Fruit fly (Drosophila melanogaster) whole organism, embryonic: ENCODE results near the gene CG16984.

Source experiments
- ATbp ChIP-seq: fragments of 200-800 bp; sonication (Bioruptor generic); optimal IDR thresholded peaks from 2 replicates; lab custom pipeline; 2017; ENCODE audit warnings: missing biosample characterization, mild to moderate bottlenecking, missing genetic modification characterization, missing genetic modification reagents
- BtbVII ChIP-seq: fragments of 200-800 bp; sonication (Bioruptor generic); optimal IDR thresholded peaks from 3 replicates; lab custom pipeline; 2017; ENCODE audit warnings: missing biosample characterization, mild to moderate bottlenecking, missing genetic modification characterization
- CG10274 ChIP-seq: fragments of 200-800 bp; sonication (Bioruptor generic); optimal IDR thresholded peaks from 3 replicates; lab custom pipeline; 2017; ENCODE audit warnings: missing biosample characterization, mild to moderate bottlenecking, missing genetic modification characterization
- CG10366 ChIP-seq: fragments of 200-800 bp; sonication (Bioruptor generic); IDR thresholded peaks from 2 replicates; pipeline ENCODE4 v1.3.6; 2022; ENCODE audit warnings: missing biosample characterization, missing genetic modification characterization
- CG1233 ChIP-seq: fragments of 200-800 bp; sonication (Bioruptor generic); optimal IDR thresholded peaks from 4 replicates; lab custom pipeline; 2018; ENCODE audit warnings: missing biosample characterization, mild to moderate bottlenecking, missing genetic modification characterization
- CG13296 ChIP-seq: fragments of 200-800 bp; sonication (Bioruptor generic); optimal IDR thresholded peaks from 3 replicates; lab custom pipeline; 2018; ENCODE audit warnings: missing biosample characterization, mild to moderate bottlenecking, missing genetic modification characterization
- CG13424 ChIP-seq: fragments of 200-800 bp; sonication (Bioruptor generic); optimal IDR thresholded peaks from 2 replicates; lab custom pipeline; 2019; ENCODE audit warnings: missing biosample characterization, mild to moderate bottlenecking, missing genetic modification characterization, moderate library complexity
- CG14441 ChIP-seq: fragments of 200-800 bp; sonication (Bioruptor generic); IDR thresholded peaks from 2 replicates; pipeline ENCODE4 v1.3.6; 2022; ENCODE audit warnings: missing biosample characterization, missing genetic modification characterization
- CG14965 ChIP-seq: fragments of 200-800 bp; sonication (Bioruptor generic); optimal IDR thresholded peaks from 2 replicates; lab custom pipeline; 2016; ENCODE audit warnings: missing biosample characterization, missing genetic modification characterization, borderline replicate concordance
- CG15601 ChIP-seq: fragments of 200-800 bp; sonication (Bioruptor generic); optimal IDR thresholded peaks from 3 replicates; lab custom pipeline; 2019; ENCODE audit warnings: missing biosample characterization, mild to moderate bottlenecking, missing genetic modification characterization, moderate library complexity
- CG16863 ChIP-seq: fragments of 200-800 bp; sonication (Bioruptor generic); optimal IDR thresholded peaks from 3 replicates; lab custom pipeline; 2016; ENCODE audit warnings: missing biosample characterization, missing genetic modification characterization
- CG17186 ChIP-seq: fragments of 200-800 bp; sonication (Bioruptor generic); optimal IDR thresholded peaks from 3 replicates; lab custom pipeline; 2017; ENCODE audit warnings: missing biosample characterization, missing genetic modification reagents, missing genetic modification characterization
- CG17829 ChIP-seq: fragments of 200-800 bp; optimal IDR thresholded peaks from 2 replicates; lab custom pipeline; 2019; ENCODE audit warnings: missing biosample characterization, mild to moderate bottlenecking, missing genetic modification characterization, moderate library complexity
- CG3065 ChIP-seq: fragments of 200-800 bp; sonication (Bioruptor generic); optimal IDR thresholded peaks from 2 replicates; lab custom pipeline; 2016; ENCODE audit warnings: missing biosample characterization, missing genetic modification characterization
- CG31388 ChIP-seq: fragments of 200-800 bp; sonication (Bioruptor generic); optimal IDR thresholded peaks from 2 replicates; lab custom pipeline; 2016; ENCODE audit warnings: missing biosample characterization, missing genetic modification characterization
- CG31441 ChIP-seq: fragments of 200-800 bp; sonication (Bioruptor generic); IDR thresholded peaks from 2 replicates; pipeline ENCODE4 v1.3.6; 2022; ENCODE audit warnings: missing biosample characterization, missing genetic modification characterization
- CG33213 ChIP-seq: fragments of 200-800 bp; sonication (Bioruptor generic); optimal IDR thresholded peaks from 3 replicates; lab custom pipeline; 2016; ENCODE audit warnings: missing biosample characterization, missing genetic modification characterization
- CG4360 ChIP-seq: fragments of 200-800 bp; sonication (Bioruptor generic); IDR thresholded peaks from 2 replicates; pipeline ENCODE4 v1.3.6; 2022; ENCODE audit warnings: missing biosample characterization, missing genetic modification characterization
- CG43689 ChIP-seq: fragments of 200-800 bp; sonication (Bioruptor generic); IDR thresholded peaks from 2 replicates; pipeline ENCODE4 v1.3.6; 2022; ENCODE audit warnings: missing biosample characterization, missing genetic modification characterization
- CG5953 ChIP-seq: fragments of 200-800 bp; sonication (Bioruptor generic); IDR thresholded peaks from 2 replicates; pipeline ENCODE4 v1.3.6; 2022; ENCODE audit warnings: missing biosample characterization, missing genetic modification characterization
- CG6813 ChIP-seq: fragments of 200-800 bp; sonication (Bioruptor generic); optimal IDR thresholded peaks from 2 replicates; lab custom pipeline; 2017; ENCODE audit warnings: missing biosample characterization, missing genetic modification characterization, mild to moderate bottlenecking, moderate library complexity, missing genetic modification reagents
- CG7786 ChIP-seq: fragments of 200-800 bp; sonication (Bioruptor generic); optimal IDR thresholded peaks from 2 replicates; lab custom pipeline; 2016; ENCODE audit warnings: missing biosample characterization, missing genetic modification characterization
- CG8089 ChIP-seq: fragments of 200-800 bp; sonication (Bioruptor generic); optimal IDR thresholded peaks from 3 replicates; lab custom pipeline; 2016; ENCODE audit warnings: missing biosample characterization, missing genetic modification characterization
- CG8388 ChIP-seq: fragments of 200-800 bp; sonication (Bioruptor generic); optimal IDR thresholded peaks from 2 replicates; lab custom pipeline; 2019; ENCODE audit warnings: missing biosample characterization, mild to moderate bottlenecking, missing genetic modification characterization, moderate library complexity
- Dfd ChIP-seq, 2 experiments: fragments of >200 bp; optimal IDR thresholded peaks; 2 replicates each; lab custom pipeline; 2017; ENCODE audit warnings: missing biosample characterization in 2 of 2, missing genetic modification characterization in 2 of 2
- Elba2 ChIP-seq: fragments of 200-800 bp; sonication (Bioruptor generic); optimal IDR thresholded peaks from 3 replicates; lab custom pipeline; 2016; ENCODE audit warnings: missing biosample characterization, missing genetic modification characterization
- H15 ChIP-seq: fragments of 200-800 bp; sonication (Bioruptor generic); IDR thresholded peaks from 3 replicates; pipeline ENCODE4 v1.3.6; 2022; ENCODE audit warnings: missing biosample characterization, missing genetic modification characterization
- HLH54F ChIP-seq: fragments of 200-800 bp; sonication (Bioruptor generic); optimal IDR thresholded peaks from 3 replicates; lab custom pipeline; 2016; ENCODE audit warnings: missing biosample characterization, missing genetic modification characterization
- Hmr ChIP-seq: fragments of 200-800 bp; sonication (Bioruptor generic); optimal IDR thresholded peaks from 3 replicates; lab custom pipeline; 2017; ENCODE audit warnings: mild to moderate bottlenecking, missing biosample characterization, missing genetic modification reagents, missing genetic modification characterization
- Hr51 ChIP-seq, 2 experiments: fragments of 200-800 bp; sonication (Bioruptor generic); optimal IDR thresholded peaks; 2 replicates in 1 of 2; 3 replicates in 1 of 2; lab custom pipeline; 2016 to 2018; ENCODE audit warnings: missing biosample characterization in 2 of 2, missing genetic modification characterization in 2 of 2, mild to moderate bottlenecking in 1 of 2, moderate library complexity in 1 of 2
- Scr ChIP-seq: fragments of 200-800 bp; sonication (Bioruptor generic); IDR thresholded peaks from 2 replicates; pipeline ENCODE4 v1.3.6; 2022; ENCODE audit warnings: missing biosample characterization, missing genetic modification characterization; ENCODE audit not compliant: partially characterized antibody
- ara ChIP-seq: fragments of 200-800 bp; sonication (Bioruptor generic); IDR thresholded peaks from 2 replicates; pipeline ENCODE4 v1.3.6; 2022; ENCODE audit warnings: missing biosample characterization, missing genetic modification characterization
- br ChIP-seq: fragments of >200 bp; optimal IDR thresholded peaks from 2 replicates; lab custom pipeline; 2017
- croc ChIP-seq: fragments of 200-800 bp; sonication (Bioruptor generic); conservative IDR thresholded peaks from 3 replicates; pipeline ENCODE4 v1.3.6; 2022; ENCODE audit warnings: missing biosample characterization, missing genetic modification characterization
- danr ChIP-seq: fragments of 200-800 bp; sonication (Bioruptor generic); IDR thresholded peaks from 2 replicates; pipeline ENCODE4 v1.3.6; 2022; ENCODE audit warnings: missing biosample characterization, missing genetic modification characterization
- dysf ChIP-seq: fragments of 200-800 bp; sonication (Bioruptor generic); IDR thresholded peaks from 3 replicates; pipeline ENCODE4 v1.3.6; 2022; ENCODE audit warnings: missing biosample characterization, missing genetic modification characterization
- eyg ChIP-seq: fragments of 200-800 bp; sonication (Bioruptor generic); optimal IDR thresholded peaks from 3 replicates; lab custom pipeline; 2016; ENCODE audit warnings: missing biosample characterization, missing genetic modification characterization
- ftz-f1 ChIP-seq: fragments of 200-800 bp; sonication (Bioruptor generic); optimal IDR thresholded peaks from 2 replicates; lab custom pipeline; 2016; ENCODE audit warnings: missing biosample characterization, missing genetic modification characterization
- gem ChIP-seq: fragments of 200-800 bp; sonication (Bioruptor generic); optimal IDR thresholded peaks from 2 replicates; lab custom pipeline; 2019; ENCODE audit warnings: missing biosample characterization, mild to moderate bottlenecking, missing genetic modification characterization, moderate library complexity
- hb ChIP-seq: fragments of 200-800 bp; sonication (Bioruptor generic); IDR thresholded peaks from 3 replicates; pipeline ENCODE4 v1.3.6; 2022; ENCODE audit warnings: missing biosample characterization, missing genetic modification characterization; ENCODE audit not compliant: partially characterized antibody
- maf-S ChIP-seq: fragments of 200-800 bp; sonication (Bioruptor generic); optimal IDR thresholded peaks from 2 replicates; lab custom pipeline; 2016; ENCODE audit warnings: missing biosample characterization, missing genetic modification characterization
- pho ChIP-seq: fragments of 200-800 bp; sonication (Bioruptor generic); optimal IDR thresholded peaks from 2 replicates; lab custom pipeline; 2016; ENCODE audit warnings: missing biosample characterization, missing genetic modification characterization
- pros ChIP-seq: fragments of 200-800 bp; sonication (Bioruptor generic); optimal IDR thresholded peaks from 3 replicates; lab custom pipeline; 2019; ENCODE audit warnings: missing biosample characterization, mild to moderate bottlenecking, missing genetic modification characterization, moderate library complexity
- pum ChIP-seq: fragments of 200-800 bp; sonication (Bioruptor generic); optimal IDR thresholded peaks from 2 replicates; lab custom pipeline; 2016; ENCODE audit warnings: missing biosample characterization, missing genetic modification characterization
- repo ChIP-seq: fragments of 200-800 bp; sonication (Bioruptor generic); optimal IDR thresholded peaks from 2 replicates; lab custom pipeline; 2016; ENCODE audit warnings: missing biosample characterization, missing genetic modification characterization
- scrt ChIP-seq: fragments of 200-800 bp; sonication (Bioruptor generic); optimal IDR thresholded peaks from 2 replicates; lab custom pipeline; 2018; ENCODE audit warnings: missing biosample characterization, mild to moderate bottlenecking, missing genetic modification characterization, moderate library complexity
- shn ChIP-seq: fragments of 200-800 bp; sonication (Bioruptor generic); optimal IDR thresholded peaks from 3 replicates; lab custom pipeline; 2016; ENCODE audit warnings: missing biosample characterization, missing genetic modification characterization
- so ChIP-seq: fragments of 200-800 bp; sonication (Bioruptor generic); IDR thresholded peaks from 3 replicates; pipeline ENCODE4 v1.3.6; 2022; ENCODE audit warnings: missing biosample characterization, missing genetic modification characterization
- tna ChIP-seq: fragments of 200-800 bp; sonication (Bioruptor generic); IDR thresholded peaks from 2 replicates; pipeline ENCODE4 v1.3.6; 2022; ENCODE audit warnings: missing biosample characterization, missing genetic modification characterization; ENCODE audit not compliant: partially characterized antibody
- tx ChIP-seq: fragments of 200-800 bp; sonication (Bioruptor generic); optimal IDR thresholded peaks from 2 replicates; lab custom pipeline; 2016; ENCODE audit warnings: missing biosample characterization, missing genetic modification characterization

Gene CG16984

dm6 chr3L:2552116-2552843, 43.3 kb upstream of the CG16984 start (continued):
- peak; percentile 47; the same call in 1 of the 2 replicates for TF ChIP-seq CG4360 (GFP tag; lab: Robert Waterston, UW)
- TF ChIP-seq CG16863 (GFP tag; lab: Kevin White, UChicago) = peak; percentile 66
- TF ChIP-seq CG14965 (GFP tag; lab: Kevin White, UChicago) = no peak
- peak; percentile 62 for TF ChIP-seq CG6813 (GFP tag; lab: Kevin White, UChicago)
- TF ChIP-seq H15 (GFP tag; lab: Robert Waterston, UW) = no peak
- peak; percentile 51 for TF ChIP-seq repo (GFP tag; lab: Kevin White, UChicago)
- peak; percentile 6 for TF ChIP-seq CG3065 (GFP tag; lab: Kevin White, UChicago)
- TF ChIP-seq Scr (GFP tag; lab: Robert Waterston, UW) = no peak
- no peak for TF ChIP-seq Dfd (GFP tag; optimal IDR thresholded peaks at IDR 0.05; lab: Kevin White, UChicago)
- TF ChIP-seq Hmr = peak; percentile 33
- TF ChIP-seq CG31441 (GFP tag; lab: Robert Waterston, UW) = peak; percentile 83; the same call in 1 of the 2 replicates
- TF ChIP-seq pho (GFP tag; lab: Kevin White, UChicago) = peak; percentile 34
- peak; percentile 48 for TF ChIP-seq tx (GFP tag; lab: Kevin White, UChicago)
- TF ChIP-seq CG14441 (GFP tag; lab: Robert Waterston, UW) = no peak
- peak; percentile 70; the same call in 1 of the 2 replicates for TF ChIP-seq ara (GFP tag; lab: Robert Waterston, UW)
- TF ChIP-seq Elba2 = no peak
- no peak for TF ChIP-seq CG5953 (GFP tag; lab: Robert Waterston, UW)
- no peak for TF ChIP-seq br (lab: Kevin White, UChicago)
- peak; percentile 80 for TF ChIP-seq CG15601 (tag; lab: Kevin White, UChicago)
- TF ChIP-seq CG10274 (GFP tag; lab: Kevin White, UChicago) = peak; percentile 40
- peak; percentile 22 for TF ChIP-seq CG8089
- peak; percentile 80 for TF ChIP-seq gem (tag; lab: Kevin White, UChicago)
- peak; percentile 66 for TF ChIP-seq CG13424
- TF ChIP-seq pros (GFP tag; lab: Kevin White, UChicago) = no peak
- peak; percentile 10 for TF ChIP-seq eyg (GFP tag; lab: Kevin White, UChicago)
- peak; percentile 65 for TF ChIP-seq ATbp (GFP tag; lab: Kevin White, UChicago)
- TF ChIP-seq CG7786 (GFP tag; lab: Kevin White, UChicago) = peak; percentile 51
- peak; percentile 82 for TF ChIP-seq CG17829
- TF ChIP-seq tna = no peak
- no peak for TF ChIP-seq danr
- no peak for TF ChIP-seq hb (GFP tag; lab: Robert Waterston, UW)
- TF ChIP-seq BtbVII (GFP tag; lab: Kevin White, UChicago) = peak; percentile 67
- 0 out of 3 replicates have a peak, but pooled peaks have one; percentile 31 for TF ChIP-seq croc
- peak; percentile 71 for TF ChIP-seq CG8388 (GFP tag; lab: Kevin White, UChicago)
- TF ChIP-seq shn (GFP tag; lab: Kevin White, UChicago) = peak; percentile 18
- peak; percentile 10 to 71 for TF ChIP-seq Hr51 (GFP tag; optimal IDR thresholded peaks at IDR 0.05; lab: Kevin White, UChicago)
- TF ChIP-seq pum (GFP tag; lab: Kevin White, UChicago) = peak; percentile 48
- TF ChIP-seq so (GFP tag; lab: Robert Waterston, UW) = peak; percentile 50; the same call in 1 of the 3 replicates
- peak; percentile 20 for TF ChIP-seq maf-S (GFP tag; lab: Kevin White, UChicago)
- TF ChIP-seq CG33213 (GFP tag; lab: Kevin White, UChicago) = peak; percentile 46
- peak; percentile 2 for TF ChIP-seq CG31388 (GFP tag; lab: Kevin White, UChicago)
- TF ChIP-seq CG43689 (GFP tag; lab: Robert Waterston, UW) = no peak
- TF ChIP-seq ftz-f1 = no peak
- TF ChIP-seq CG17186 (GFP tag; lab: Kevin White, UChicago) = peak; percentile 20
- peak; percentile 58 for TF ChIP-seq CG10366 (GFP tag; lab: Robert Waterston, UW)
- TF ChIP-seq CG1233 (GFP tag; lab: Kevin White, UChicago) = peak; percentile 9
- peak; percentile 51 for TF ChIP-seq HLH54F (GFP tag; lab: Kevin White, UChicago)
- peak; percentile 47 for TF ChIP-seq scrt (GFP tag; lab: Kevin White, UChicago)
- peak; percentile 61; the same call in 2 of the 3 replicates for TF ChIP-seq dysf
- TF ChIP-seq CG13296 (GFP tag; lab: Kevin White, UChicago) = no peak
